Worm (Caenorhabditis elegans) whole organism, late embryonic: Measurements from ENCODE around the gene spp-3.

ENCODE experiments used
- ahr-1 ChIP-seq: sonication (generic microtip); optimal IDR thresholded peaks from 2 replicates; lab custom pipeline; 2016; ENCODE audit warnings: missing genetic modification characterization, missing compliant biosample characterization
- ama-1 ChIP-seq: fragments of 150-350 bp; optimal IDR thresholded peaks from 2 replicates; lab custom pipeline; 2014
- ceh-22 ChIP-seq: sonication (generic microtip); optimal IDR thresholded peaks from 2 replicates; lab custom pipeline; 2017; ENCODE audit warnings: missing biosample characterization, missing genetic modification characterization
- ceh-31 ChIP-seq: sonication (generic microtip); optimal IDR thresholded peaks from 2 replicates; lab custom pipeline; 2016; ENCODE audit warnings: missing genetic modification characterization, missing compliant biosample characterization
- ceh-48 ChIP-seq: sonication (generic microtip); optimal IDR thresholded peaks from 2 replicates; lab custom pipeline; 2016; ENCODE audit warnings: missing genetic modification characterization, inconsistent platforms, missing compliant biosample characterization
- eyg-1 ChIP-seq: sonication (generic microtip); optimal IDR thresholded peaks from 2 replicates; lab custom pipeline; 2016; ENCODE audit warnings: missing genotype, missing genetic modification characterization, missing compliant biosample characterization
- fax-1 ChIP-seq: sonication (generic microtip); optimal IDR thresholded peaks from 2 replicates; lab custom pipeline; 2016; ENCODE audit warnings: missing genotype, missing genetic modification characterization, missing compliant biosample characterization
- hlh-6 ChIP-seq: sonication (generic microtip); optimal IDR thresholded peaks from 2 replicates; lab custom pipeline; 2016; ENCODE audit warnings: missing genotype, missing genetic modification characterization, missing compliant biosample characterization
- pha-4 ChIP-seq: fragments of 150-350 bp; optimal IDR thresholded peaks from 2 replicates; lab custom pipeline; 2018; ENCODE audit warnings: missing biosample characterization, missing genetic modification reagents, missing genetic modification characterization
- pqm-1 ChIP-seq: sonication (generic microtip); optimal IDR thresholded peaks from 2 replicates; lab custom pipeline; 2016; ENCODE audit warnings: missing genetic modification characterization, missing compliant biosample characterization

DNA sequence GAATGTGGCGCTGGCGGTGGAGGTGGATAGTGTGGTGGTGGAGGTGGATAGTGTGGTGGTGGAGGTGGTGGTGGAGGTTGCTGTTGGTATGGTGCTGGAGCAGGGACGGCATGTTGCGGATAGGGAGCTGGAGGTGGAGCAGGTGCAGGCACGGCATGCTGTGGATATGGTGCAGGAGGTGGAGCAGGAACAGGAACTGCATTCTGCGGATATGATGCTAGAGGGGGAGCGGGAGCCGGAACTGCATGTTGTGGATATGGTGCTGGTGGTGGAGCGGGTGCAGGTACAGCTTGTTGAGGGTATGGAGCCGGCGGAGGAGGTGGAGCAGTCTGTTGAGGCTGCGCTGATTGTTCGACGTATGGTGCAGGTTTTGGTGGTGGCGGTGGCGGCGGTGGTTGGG, 46.2 kb downstream of the spp-3 start:
- TF ChIP-seq pqm-1, result no peak
- TF ChIP-seq eyg-1 (tag; lab: Kevin White, UChicago), result no peak
- no peak for TF ChIP-seq pha-4 (tag; lab: Kevin White, UChicago)
- TF ChIP-seq ama-1, result no peak
- TF ChIP-seq ceh-22, result no peak
- no peak for TF ChIP-seq ceh-48 (tag; lab: Kevin White, UChicago)
- no peak for TF ChIP-seq ahr-1 (tag; lab: Kevin White, UChicago)
- no peak for TF ChIP-seq fax-1 (tag; lab: Kevin White, UChicago)
- TF ChIP-seq ceh-31 (tag; lab: Kevin White, UChicago), result no peak
- TF ChIP-seq hlh-6 (tag; lab: Kevin White, UChicago), result no peak
